Fruit fly (Drosophila melanogaster) Kc167 (cell line): Measurements from ENCODE around the gene Cow.

Experiments used
- Sin3A ChIP-seq: fragments of >200 bp; optimal IDR thresholded peaks from 2 replicates; lab custom pipeline; 2018; ENCODE audit warnings: missing external identifiers
- insv ChIP-seq: fragments of >200 bp; optimal IDR thresholded peaks from 3 replicates; lab custom pipeline; 2018; ENCODE audit warnings: missing external identifiers
- psq ChIP-seq: fragments of >200 bp; optimal IDR thresholded peaks from 2 replicates; lab custom pipeline; 2017; ENCODE audit warnings: missing external identifiers

- no peak for TF ChIP-seq insv (lab: Kevin White, UChicago)
- TF ChIP-seq psq, result no peak
- TF ChIP-seq Sin3A, result no peak
Observed at dm6 chr3R:23138439-23138838, 25.9 kb upstream of the Cow start.
